Worm (Caenorhabditis elegans): ENCODE data around the gene fbxb-10.
"Not testable (repeated sequence)": the region's sequence is repeated elsewhere in the genome, so short reads cannot be mapped to it uniquely, and the experiment has no call there.

Gene fbxb-10

ce11 chrII:1818300-1818699 lies at the start of gene fbxb-10:
fbxb-10 (minus strand) TSS chrII:1818400.
- TF ChIP-seq ets-7 (tag; optimal IDR thresholded peaks at IDR 0.05) (no peak), B0310.2 (tag; optimal IDR thresholded peaks at IDR 0.05) (no peak), pes-1 (GFP tag; IDR thresholded peaks at IDR 0.05) (no peak), flt-1 (GFP tag; IDR thresholded peaks at IDR 0.05) (no peak), scrt-1 (GFP tag; IDR thresholded peaks at IDR 0.05) (no peak), F13C5.2 (tag; optimal IDR thresholded peaks at IDR 0.05) (no peak), ceh-36 (tag; optimal IDR thresholded peaks at IDR 0.05) (no peak), tbx-11 (GFP tag; IDR thresholded peaks at IDR 0.05) (no peak), ceh-13 (GFP tag; optimal IDR thresholded peaks at IDR 0.05) (no peak), sea-1 (GFP tag; conservative IDR thresholded peaks at IDR 0.05) (no peak)

ce11 chrII:1865683-1866431 lies 47.7 kb upstream of the fbxb-10 start, which contains the start of gene math-15:
math-15 (plus strand) TSS chrII:1866381.
- TF ChIP-seq F13C5.2 (tag; optimal IDR thresholded peaks at IDR 0.05) (no peak), flt-1 (GFP tag; IDR thresholded peaks at IDR 0.05) (no peak), ama-1 (optimal IDR thresholded peaks at IDR 0.05) (no peak), ceh-13 (GFP tag; optimal IDR thresholded peaks at IDR 0.05) (no peak), tbx-11 (GFP tag; IDR thresholded peaks at IDR 0.05) (no peak), ets-7 (tag; optimal IDR thresholded peaks at IDR 0.05) (no peak), pes-1 (GFP tag; IDR thresholded peaks at IDR 0.05) (no peak), hmg-4 (GFP tag; optimal IDR thresholded peaks at IDR 0.05) (no peak), aly-1 (tag; optimal IDR thresholded peaks at IDR 0.05) (no peak), ceh-36 (tag; optimal IDR thresholded peaks at IDR 0.05) (no peak), hnd-1 (tag; optimal IDR thresholded peaks at IDR 0.05) (no peak)

- TF ChIP-seq ceh-36 (tag; optimal IDR thresholded peaks at IDR 0.05), result no peak
- no peak for TF ChIP-seq hnd-1 (tag; optimal IDR thresholded peaks at IDR 0.05)
- no peak for TF ChIP-seq pes-1 (GFP tag; IDR thresholded peaks at IDR 0.05)
Measured at ce11 chrII:1864278-1864677, 46.1 kb upstream of the fbxb-10 start, which contains the start of gene C16C4.17. C16C4.17 (plus strand) TSS chrII:1864578.

ce11 chrII:1862334-1862733 lies 44.1 kb upstream of the fbxb-10 start, which contains the start of gene fbxb-98:
fbxb-98 (plus strand) TSS chrII:1862634.
- not testable (repeated sequence) for TF ChIP-seq aly-1 (tag; optimal IDR thresholded peaks at IDR 0.05); flt-1 (GFP tag; IDR thresholded peaks at IDR 0.05); ama-1 (optimal IDR thresholded peaks at IDR 0.05)

DNA sequence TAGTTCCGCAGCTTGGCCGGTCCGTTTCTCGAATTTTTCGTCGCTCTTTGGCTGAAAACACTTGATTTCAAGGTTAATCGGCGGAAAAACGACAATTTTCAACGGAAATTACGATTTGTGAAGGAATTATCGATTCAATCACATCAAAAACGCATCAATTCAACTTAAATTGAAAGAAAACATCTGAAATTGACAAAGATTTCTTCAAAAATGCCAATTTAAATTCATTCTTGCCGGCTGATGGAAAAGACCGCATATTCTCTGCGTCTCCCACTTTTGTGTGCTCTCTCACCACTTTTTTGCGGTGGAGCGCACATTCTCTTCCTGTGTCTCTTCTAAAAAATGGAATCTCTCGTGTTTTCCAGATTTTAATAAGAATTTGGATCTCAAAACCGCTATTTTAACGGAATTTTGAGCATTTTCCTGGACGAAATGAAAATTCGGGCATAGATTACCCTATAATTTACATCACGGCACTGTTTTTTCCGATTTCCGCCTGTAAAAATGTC lies 43.1 kb upstream of the fbxb-10 start, which contains the start of gene C16C4.18:
Gene C16C4.18, minus strand, starts transcription at position 51 of the 509 bp plus-strand sequence.
- TF ChIP-seq tbx-37 (GFP tag; conservative IDR thresholded peaks at IDR 0.05); ceh-13 (GFP tag; optimal IDR thresholded peaks at IDR 0.05); aly-1 (tag; optimal IDR thresholded peaks at IDR 0.05): not testable (repeated sequence)

DNA sequence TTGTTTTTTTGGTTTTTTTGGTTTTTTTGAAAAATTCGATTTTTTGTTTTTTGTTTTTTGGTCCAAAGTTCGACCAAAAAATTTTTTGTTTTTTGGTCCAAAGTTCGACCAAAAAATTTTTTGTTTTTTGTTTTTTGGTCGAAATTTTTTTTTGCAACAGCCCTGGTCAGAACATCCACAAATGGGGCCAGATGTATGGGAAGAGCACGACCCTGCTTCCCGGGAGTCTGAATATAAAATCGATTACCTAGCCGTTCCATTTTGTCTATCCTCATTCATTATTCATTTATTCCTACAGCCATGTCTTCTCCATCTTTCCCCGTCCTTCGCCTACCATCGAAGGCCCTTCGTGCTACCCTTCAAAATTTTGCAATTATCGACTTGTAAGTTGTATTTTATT lies 35.9 kb upstream of the fbxb-10 start, which contains the start of gene fbxb-95:
Gene fbxb-95, plus strand, starts transcription at position 301 of the 400 bp plus-strand sequence.
- not testable (repeated sequence) for TF ChIP-seq ama-1 (optimal IDR thresholded peaks at IDR 0.05); ceh-36 (tag; optimal IDR thresholded peaks at IDR 0.05); scrt-1 (GFP tag; IDR thresholded peaks at IDR 0.05)

- TF ChIP-seq F13C5.2 (tag; optimal IDR thresholded peaks at IDR 0.05) (no peak), hnd-1 (tag; optimal IDR thresholded peaks at IDR 0.05) (no peak), pes-1 (GFP tag; IDR thresholded peaks at IDR 0.05) (no peak), tbx-37 (GFP tag; conservative IDR thresholded peaks at IDR 0.05) (no peak), ama-1 (optimal IDR thresholded peaks at IDR 0.05) (no peak), sea-1 (GFP tag; conservative IDR thresholded peaks at IDR 0.05) (no peak), ets-7 (tag; optimal IDR thresholded peaks at IDR 0.05) (no peak), tbx-11 (GFP tag; IDR thresholded peaks at IDR 0.05) (no peak), tra-4 (tag; optimal IDR thresholded peaks at IDR 0.05) (no peak), B0310.2 (tag; optimal IDR thresholded peaks at IDR 0.05) (no peak), flt-1 (GFP tag; IDR thresholded peaks at IDR 0.05) (no peak), ceh-13 (GFP tag; optimal IDR thresholded peaks at IDR 0.05) (no peak)
Measured at ce11 chrII:1852503-1852902, 34.3 kb upstream of the fbxb-10 start, which contains the start of gene C52E2.2. C52E2.2 (plus strand) TSS chrII:1852803.

ce11 chrII:1851716-1852115 lies 33.5 kb upstream of the fbxb-10 start:
- TF ChIP-seq tbx-11 (GFP tag; IDR thresholded peaks at IDR 0.05) (no peak), tbx-37 (GFP tag; conservative IDR thresholded peaks at IDR 0.05) (no peak), flt-1 (GFP tag; IDR thresholded peaks at IDR 0.05) (no peak), hmbx-1 (tag; optimal IDR thresholded peaks at IDR 0.05) (no peak), pes-1 (GFP tag; IDR thresholded peaks at IDR 0.05) (no peak), scrt-1 (GFP tag; IDR thresholded peaks at IDR 0.05) (no peak), hnd-1 (tag; optimal IDR thresholded peaks at IDR 0.05) (no peak), ceh-36 (tag; optimal IDR thresholded peaks at IDR 0.05) (no peak), ceh-13 (GFP tag; optimal IDR thresholded peaks at IDR 0.05) (no peak), sea-1 (GFP tag; conservative IDR thresholded peaks at IDR 0.05) (no peak), ama-1 (optimal IDR thresholded peaks at IDR 0.05) (no peak), B0310.2 (tag; optimal IDR thresholded peaks at IDR 0.05) (no peak), F13C5.2 (tag; optimal IDR thresholded peaks at IDR 0.05) (no peak), hmg-4 (GFP tag; optimal IDR thresholded peaks at IDR 0.05) (no peak), tra-4 (tag; optimal IDR thresholded peaks at IDR 0.05) (no peak), aly-1 (tag; optimal IDR thresholded peaks at IDR 0.05) (no peak), ets-7 (tag; optimal IDR thresholded peaks at IDR 0.05) (no peak)
